Fruit fly (Drosophila melanogaster) whole organism, embryonic: ENCODE results near the gene ec.

Source experiments
- ATbp ChIP-seq: fragments of 200-800 bp; sonication (Bioruptor generic); optimal IDR thresholded peaks from 2 replicates; lab custom pipeline; 2017; ENCODE audit warnings: missing biosample characterization, mild to moderate bottlenecking, missing genetic modification characterization, missing genetic modification reagents
- Blimp-1 ChIP-seq: fragments of 200-800 bp; sonication (Bioruptor generic); optimal IDR thresholded peaks from 3 replicates; lab custom pipeline; 2018; ENCODE audit warnings: missing biosample characterization, missing genetic modification characterization, mild to moderate bottlenecking, moderate library complexity, missing genetic modification reagents
- CG10267 ChIP-seq: fragments of 200-800 bp; sonication (Bioruptor generic); optimal IDR thresholded peaks from 2 replicates; lab custom pipeline; 2018; ENCODE audit warnings: missing biosample characterization, mild to moderate bottlenecking, missing genetic modification characterization, moderate library complexity
- CG11695 ChIP-seq: fragments of 200-800 bp; sonication (Bioruptor generic); IDR thresholded peaks from 3 replicates; pipeline ENCODE4 v1.3.6; 2022; ENCODE audit warnings: missing biosample characterization, missing genetic modification characterization
- CG12071 ChIP-seq: fragments of 200-800 bp; sonication (Bioruptor generic); optimal IDR thresholded peaks from 3 replicates; lab custom pipeline; 2018; ENCODE audit warnings: missing biosample characterization, mild to moderate bottlenecking, missing genetic modification characterization
- CG12659 ChIP-seq: fragments of 200-800 bp; sonication (Bioruptor generic); optimal IDR thresholded peaks from 3 replicates; lab custom pipeline; 2017; ENCODE audit warnings: mild to moderate bottlenecking, missing biosample characterization, missing genetic modification reagents, missing genetic modification characterization
- CG12942 ChIP-seq: fragments of 200-800 bp; sonication (Bioruptor generic); optimal IDR thresholded peaks from 3 replicates; lab custom pipeline; 2016; ENCODE audit warnings: missing biosample characterization, missing genetic modification characterization
- CG13894 ChIP-seq: fragments of 200-800 bp; sonication (Bioruptor generic); optimal IDR thresholded peaks from 3 replicates; lab custom pipeline; 2018; ENCODE audit warnings: missing biosample characterization, mild to moderate bottlenecking, missing genetic modification characterization, moderate library complexity
- CG15514 ChIP-seq: fragments of 200-800 bp; sonication (Bioruptor generic); optimal IDR thresholded peaks from 3 replicates; lab custom pipeline; 2017; ENCODE audit warnings: missing biosample characterization, missing genetic modification characterization, mild to moderate bottlenecking, moderate library complexity, missing genetic modification reagents
- CG16813 ChIP-seq: fragments of 200-800 bp; sonication (Bioruptor generic); IDR thresholded peaks from 3 replicates; pipeline ENCODE4 v1.3.6; 2022; ENCODE audit warnings: missing biosample characterization, missing genetic modification characterization; ENCODE audit not compliant: partially characterized antibody
- CG17361 ChIP-seq: fragments of 200-800 bp; sonication (Bioruptor generic); IDR thresholded peaks from 3 replicates; pipeline ENCODE4 v1.3.6; 2022; ENCODE audit warnings: missing biosample characterization, missing genetic modification characterization
- CG1832 ChIP-seq: fragments of 200-800 bp; sonication (Bioruptor generic); optimal IDR thresholded peaks from 2 replicates; lab custom pipeline; 2017; ENCODE audit warnings: missing biosample characterization, mild to moderate bottlenecking, missing genetic modification characterization, inconsistent platforms
- CG18599 ChIP-seq: fragments of 200-800 bp; sonication (Bioruptor generic); optimal IDR thresholded peaks from 3 replicates; lab custom pipeline; 2017; ENCODE audit warnings: missing biosample characterization, missing genetic modification characterization, mild to moderate bottlenecking, moderate library complexity, missing genetic modification reagents
- CG3726 ChIP-seq: fragments of 200-800 bp; sonication (Bioruptor generic); IDR thresholded peaks from 3 replicates; pipeline ENCODE4, ENCODE4 v1.3.6; 2022; ENCODE audit warnings: missing biosample characterization, missing genetic modification characterization
- CG6765 ChIP-seq: fragments of 200-800 bp; sonication (Bioruptor generic); optimal IDR thresholded peaks from 3 replicates; lab custom pipeline; 2017; ENCODE audit warnings: missing biosample characterization, mild to moderate bottlenecking, missing genetic modification characterization
- CG9215 ChIP-seq: fragments of 200-800 bp; sonication (Bioruptor generic); IDR thresholded peaks from 2 replicates; pipeline ENCODE4 v1.3.6; 2022; ENCODE audit warnings: missing biosample characterization, missing genetic modification characterization
- CG9817 ChIP-seq: fragments of 200-800 bp; sonication (Bioruptor generic); optimal IDR thresholded peaks from 2 replicates; lab custom pipeline; 2018; ENCODE audit warnings: missing biosample characterization, mild to moderate bottlenecking, missing genetic modification characterization, moderate library complexity
- CkIIα-i1 ChIP-seq: fragments of 200-800 bp; sonication (Bioruptor generic); IDR thresholded peaks from 2 replicates; pipeline ENCODE4 v1.3.6; 2022; ENCODE audit warnings: missing biosample characterization, missing genetic modification characterization
- D19A ChIP-seq: fragments of 200-800 bp; optimal IDR thresholded peaks from 3 replicates; lab custom pipeline; 2019; ENCODE audit warnings: missing biosample characterization, mild to moderate bottlenecking, missing genetic modification characterization, moderate library complexity
- HLH3B ChIP-seq: fragments of 200-800 bp; sonication (Bioruptor generic); IDR thresholded peaks from 2 replicates; pipeline ENCODE4 v1.3.6; 2022; ENCODE audit warnings: missing biosample characterization, missing genetic modification characterization
- HmgZ ChIP-seq: fragments of 200-800 bp; sonication (Bioruptor generic); optimal IDR thresholded peaks from 2 replicates; lab custom pipeline; 2018; ENCODE audit warnings: missing biosample characterization, mild to moderate bottlenecking, missing genetic modification characterization
- Hmr ChIP-seq: fragments of 200-800 bp; sonication (Bioruptor generic); optimal IDR thresholded peaks from 3 replicates; lab custom pipeline; 2017; ENCODE audit warnings: mild to moderate bottlenecking, missing biosample characterization, missing genetic modification reagents, missing genetic modification characterization
- Pdp1 ChIP-seq, 2 experiments: fragments of 200-800 bp; sonication (Bioruptor generic); optimal IDR thresholded peaks; 3 replicates each; lab custom pipeline; 2016; ENCODE audit warnings: missing biosample characterization in 2 of 2, missing genetic modification characterization in 2 of 2, mild to moderate bottlenecking in 1 of 2, moderate library complexity in 1 of 2
- Trl ChIP-seq, 3 experiments: fragments of >200 bp in 2 of 3; fragments of 200-800 bp in 1 of 3; sonication (Bioruptor generic) in 1 of 3; optimal IDR thresholded peaks; 2 replicates in 1 of 3; 3 replicates in 2 of 3; lab custom pipeline; 2016 to 2017; ENCODE audit warnings: missing biosample characterization in 1 of 3, missing genetic modification characterization in 1 of 3
- ase ChIP-seq: fragments of 200-800 bp; sonication (Bioruptor generic); IDR thresholded peaks from 3 replicates; pipeline ENCODE4 v1.3.6; 2022; ENCODE audit warnings: missing biosample characterization, missing genetic modification characterization
- bigmax ChIP-seq: fragments of 200-800 bp; sonication (Bioruptor generic); optimal IDR thresholded peaks from 2 replicates; lab custom pipeline; 2018; ENCODE audit warnings: missing biosample characterization, mild to moderate bottlenecking, missing genetic modification characterization
- bsh ChIP-seq, 2 experiments: fragments of 200-800 bp; sonication (Bioruptor generic); optimal IDR thresholded peaks; 2 replicates each; lab custom pipeline; 2017 to 2018; ENCODE audit warnings: mild to moderate bottlenecking in 2 of 2, missing biosample characterization in 2 of 2, missing genetic modification characterization in 2 of 2, moderate library complexity in 1 of 2
- dpn ChIP-seq, 2 experiments: fragments of 200-800 bp; sonication (Bioruptor generic); optimal IDR thresholded peaks; 3 replicates each; lab custom pipeline; 2016; ENCODE audit warnings: missing biosample characterization in 2 of 2, missing genetic modification characterization in 2 of 2
- eve ChIP-seq, 2 experiments: fragments of >200 bp; optimal IDR thresholded peaks; 2 replicates each; lab custom pipeline; 2017; ENCODE audit warnings: missing biosample characterization in 2 of 2, missing genetic modification characterization in 2 of 2
- gce ChIP-seq: fragments of 200-800 bp; sonication (Bioruptor generic); IDR thresholded peaks from 3 replicates; pipeline ENCODE4 v1.3.6; 2022; ENCODE audit warnings: missing biosample characterization, missing genetic modification characterization
- gcm ChIP-seq: fragments of 200-800 bp; sonication (Bioruptor generic); optimal IDR thresholded peaks from 2 replicates; lab custom pipeline; 2019; ENCODE audit warnings: missing biosample characterization, mild to moderate bottlenecking, missing genetic modification characterization, moderate library complexity
- gfzf ChIP-seq: fragments of 200-800 bp; sonication (Bioruptor generic); optimal IDR thresholded peaks from 2 replicates; lab custom pipeline; 2016; ENCODE audit warnings: missing biosample characterization, mild to moderate bottlenecking, missing genetic modification characterization, moderate library complexity
- hkb ChIP-seq, 2 experiments: fragments of 200-800 bp in 1 of 2; fragments of >200 bp in 1 of 2; sonication (Bioruptor generic) in 1 of 2; IDR thresholded peaks in 1 of 2; optimal IDR thresholded peaks in 1 of 2; 2 replicates each; pipeline versions ENCODE4 v1.3.6 to Lab custom; 2017 to 2022; ENCODE audit warnings: missing biosample characterization in 1 of 2, missing genetic modification characterization in 1 of 2
- insv ChIP-seq, 2 experiments: fragments of 200-800 bp; sonication (Bioruptor generic); optimal IDR thresholded peaks; 3 replicates each; lab custom pipeline; 2016 to 2018; ENCODE audit warnings: missing biosample characterization in 2 of 2, missing genetic modification characterization in 2 of 2
- kni ChIP-seq: fragments of 200-800 bp; sonication (Bioruptor generic); optimal IDR thresholded peaks from 3 replicates; lab custom pipeline; 2017; ENCODE audit warnings: mild to moderate bottlenecking, missing biosample characterization, missing genetic modification reagents, missing genetic modification characterization
- lab ChIP-seq: fragments of 200-800 bp; sonication (Bioruptor generic); optimal IDR thresholded peaks from 3 replicates; lab custom pipeline; 2017; ENCODE audit warnings: missing biosample characterization, missing genetic modification characterization, mild to moderate bottlenecking, moderate library complexity, missing genetic modification reagents
- mirr ChIP-seq: fragments of 200-800 bp; sonication (Bioruptor generic); optimal IDR thresholded peaks from 3 replicates; lab custom pipeline; 2018; ENCODE audit warnings: missing biosample characterization, mild to moderate bottlenecking, missing genetic modification characterization
- nom ChIP-seq: fragments of 200-800 bp; sonication (Bioruptor generic); optimal IDR thresholded peaks from 2 replicates; lab custom pipeline; 2017; ENCODE audit warnings: missing biosample characterization, missing genetic modification characterization, mild to moderate bottlenecking, moderate library complexity, missing genetic modification reagents
- oc ChIP-seq: fragments of 200-800 bp; sonication (Bioruptor generic); optimal IDR thresholded peaks from 2 replicates; lab custom pipeline; 2018; ENCODE audit warnings: missing biosample characterization, mild to moderate bottlenecking, missing genetic modification characterization, moderate library complexity
- pb ChIP-seq: fragments of 200-800 bp; sonication (Bioruptor generic); optimal IDR thresholded peaks from 3 replicates; lab custom pipeline; 2016; ENCODE audit warnings: missing biosample characterization, missing genetic modification characterization
- pfk ChIP-seq: fragments of 200-800 bp; sonication (Bioruptor generic); optimal IDR thresholded peaks from 2 replicates; lab custom pipeline; 2018; ENCODE audit warnings: missing biosample characterization, mild to moderate bottlenecking, missing genetic modification characterization, moderate library complexity
- sens ChIP-seq: fragments of 200-800 bp; sonication (Bioruptor generic); peaks from one replicate; lab custom pipeline; 2016; ENCODE audit warnings: missing biosample characterization, missing genetic modification characterization
- sisA ChIP-seq: fragments of 200-800 bp; sonication (Bioruptor generic); IDR thresholded peaks from 2 replicates; pipeline ENCODE4 v1.3.6; 2022; ENCODE audit warnings: missing biosample characterization, missing genetic modification characterization
- twi ChIP-seq: fragments of 200-800 bp; optimal IDR thresholded peaks from 2 replicates; lab custom pipeline; 2019; ENCODE audit warnings: missing biosample characterization, mild to moderate bottlenecking, missing genetic modification characterization, moderate library complexity
- vfl ChIP-seq: fragments of 200-800 bp; sonication (Bioruptor generic); optimal IDR thresholded peaks from 2 replicates; lab custom pipeline; 2016; ENCODE audit warnings: missing biosample characterization, missing genetic modification characterization
- wek ChIP-seq: fragments of 200-800 bp; sonication (Bioruptor generic); optimal IDR thresholded peaks from 3 replicates; lab custom pipeline; 2018; ENCODE audit warnings: missing biosample characterization, mild to moderate bottlenecking, missing genetic modification characterization, moderate library complexity

ec gene

dm6 chrX:3845340-3846161, 34.1 kb downstream of the ec start (continued):
- TF ChIP-seq CG12071 (GFP tag; lab: Kevin White, UChicago) = peak; percentile 51
- TF ChIP-seq bigmax (GFP tag; lab: Kevin White, UChicago) = peak; percentile 33
- TF ChIP-seq mirr (GFP tag; lab: Kevin White, UChicago) = peak; percentile 64
- TF ChIP-seq HLH3B (GFP tag; lab: Robert Waterston, UW) = peak; percentile 32; the same call in 1 of the 2 replicates
- peak; percentile 38 for TF ChIP-seq CG13894
- peak; percentile 54 for TF ChIP-seq lab (GFP tag; lab: Kevin White, UChicago)
- peak; percentile 2 for TF ChIP-seq CG10267 (tag; lab: Kevin White, UChicago)
- no peak for TF ChIP-seq sisA (GFP tag; lab: Robert Waterston, UW)
- peak; percentile 49 for TF ChIP-seq pfk (GFP tag; lab: Kevin White, UChicago)
- 0 out of 3 replicates have a peak, but pooled peaks have one; percentile 11 for TF ChIP-seq CG11695
- no peak for TF ChIP-seq CG12942
- peak; percentile 28 for TF ChIP-seq CG12659
- TF ChIP-seq CkIIα-i1 (GFP tag; lab: Robert Waterston, UW) = no peak
- TF ChIP-seq wek = no peak
- peak; percentile 48 for TF ChIP-seq Hmr
- no peak for TF ChIP-seq hkb (optimal IDR thresholded peaks at IDR 0.05; lab: Kevin White, UChicago)
- peak; percentile 49 for TF ChIP-seq hkb (GFP tag; IDR thresholded peaks at IDR 0.05; lab: Robert Waterston, UW)
- no peak for TF ChIP-seq gfzf
- no peak for TF ChIP-seq CG9817 (tag; lab: Kevin White, UChicago)
- TF ChIP-seq Trl (optimal IDR thresholded peaks at IDR 0.05; lab: Kevin White, UChicago) = peak; percentile 89 to 92
- TF ChIP-seq Trl (GFP tag; optimal IDR thresholded peaks at IDR 0.05; lab: Kevin White, UChicago) = no peak
- TF ChIP-seq ase (GFP tag; lab: Robert Waterston, UW) = no peak
- TF ChIP-seq CG16813 (GFP tag; lab: Robert Waterston, UW) = 0 out of 3 replicates have a peak, but pooled peaks have one; percentile 7
- no peak for TF ChIP-seq CG3726 (GFP tag; lab: Robert Waterston, UW)
- TF ChIP-seq twi (tag; lab: Kevin White, UChicago) = no peak
- peak; percentile 51 for TF ChIP-seq CG1832 (GFP tag; lab: Kevin White, UChicago)
- TF ChIP-seq insv (GFP tag; optimal IDR thresholded peaks at IDR 0.05; lab: Kevin White, UChicago) = peak in 1 of 2 experiments; percentile 35
- peak; percentile 27 for TF ChIP-seq Blimp-1
- no peak for TF ChIP-seq CG17361 (GFP tag; lab: Robert Waterston, UW)
- no peak for TF ChIP-seq gce (GFP tag; lab: Robert Waterston, UW)
- peak; percentile 29 for TF ChIP-seq CG15514
- peak; percentile 33 for TF ChIP-seq CG6765 (GFP tag; lab: Kevin White, UChicago)
- peak in 1 of 2 experiments; percentile 12 for TF ChIP-seq Pdp1 (GFP tag; optimal IDR thresholded peaks at IDR 0.05; lab: Kevin White, UChicago)
- no peak for TF ChIP-seq oc (tag; lab: Kevin White, UChicago)
- TF ChIP-seq eve (GFP tag; optimal IDR thresholded peaks at IDR 0.05; lab: Kevin White, UChicago) = no peak
- TF ChIP-seq vfl = no peak
- TF ChIP-seq dpn (GFP tag; optimal IDR thresholded peaks at IDR 0.05; lab: Kevin White, UChicago) = no peak
- TF ChIP-seq pb (GFP tag; lab: Kevin White, UChicago) = no peak
- peak; percentile 57 for TF ChIP-seq gcm
- peak; percentile 26 to 28 for TF ChIP-seq bsh (GFP tag; optimal IDR thresholded peaks at IDR 0.05; lab: Kevin White, UChicago)
- TF ChIP-seq nom (GFP tag; lab: Kevin White, UChicago) = peak; percentile 81
- no peak for TF ChIP-seq D19A (tag; lab: Kevin White, UChicago)
- peak; percentile 55 for TF ChIP-seq ATbp (GFP tag; lab: Kevin White, UChicago)
- TF ChIP-seq sens (GFP tag; lab: Kevin White, UChicago) = peak; percentile 89
- peak; percentile 47 for TF ChIP-seq CG18599 (GFP tag; lab: Kevin White, UChicago)
- peak; percentile 93 for TF ChIP-seq kni (GFP tag; lab: Kevin White, UChicago)
- no peak for TF ChIP-seq CG9215 (GFP tag; lab: Robert Waterston, UW)
- peak; percentile 29 for TF ChIP-seq HmgZ (tag; lab: Kevin White, UChicago)
